Worm (Caenorhabditis elegans): ENCODE results near the gene set-30.

Gene set-30

DNA sequence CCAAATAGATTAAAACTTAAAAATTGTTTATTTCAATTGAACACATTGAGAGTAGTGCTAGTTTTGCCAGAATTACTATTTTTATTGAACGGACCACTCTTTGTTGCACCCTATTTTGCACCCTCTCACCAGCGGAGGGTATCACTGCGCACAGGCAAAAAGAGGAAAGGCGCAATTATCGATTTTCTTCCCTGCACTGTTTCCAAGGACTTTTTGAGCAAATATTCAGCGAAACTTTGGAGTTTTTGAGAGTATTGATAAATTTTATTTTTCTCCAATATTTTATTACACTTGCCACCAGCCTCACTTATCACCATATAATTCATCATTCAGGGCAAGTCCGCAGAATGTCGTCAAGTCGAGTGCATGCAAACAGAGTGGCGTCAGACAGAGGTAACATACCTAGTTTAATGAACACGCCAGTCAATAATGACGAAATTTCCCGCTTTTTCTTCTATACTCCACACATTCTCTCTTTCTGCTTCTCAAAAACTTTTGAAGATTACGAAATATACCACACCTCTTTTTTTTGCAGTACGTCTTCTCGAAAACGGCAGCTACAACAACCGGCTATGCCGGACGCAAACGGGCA lies 19.1 kb downstream of the set-30 start (continued):
- TF ChIP-seq php-3 (GFP tag; IDR thresholded peaks at IDR 0.05) (peak; percentile 87), ztf-11 (tag; optimal IDR thresholded peaks at IDR 0.05) (no peak), nhr-48 (tag; optimal IDR thresholded peaks at IDR 0.05) (no peak), snpc-4 (tag; optimal IDR thresholded peaks at IDR 0.05) (no peak), arid-1 (GFP tag; conservative IDR thresholded peaks at IDR 0.05) (no peak), lin-38 (GFP tag; IDR thresholded peaks at IDR 0.05) (no peak), ctbp-1 (GFP tag; IDR thresholded peaks at IDR 0.05) (no peak), gei-8 (GFP tag; optimal IDR thresholded peaks at IDR 0.05) (no peak), ceh-82 (tag; optimal IDR thresholded peaks at IDR 0.05) (no peak), fos-1 (tag; optimal IDR thresholded peaks at IDR 0.05) (no peak), zip-11 (GFP tag; IDR thresholded peaks at IDR 0.05) (no peak), daf-8 (GFP tag; IDR thresholded peaks at IDR 0.05) (no peak), aha-1 (tag) (no peak), pqm-1 (tag; optimal IDR thresholded peaks at IDR 0.05) (peak; percentile 61), hlh-11 (tag; optimal IDR thresholded peaks at IDR 0.05) (peak; percentile 53), dmd-6 (GFP tag; IDR thresholded peaks at IDR 0.05) (peak; percentile 47; the same call in 1 of the 2 replicates), ceh-62 (tag; optimal IDR thresholded peaks at IDR 0.05) (no peak), ceh-28 (tag; optimal IDR thresholded peaks at IDR 0.05) (peak; percentile 28), daf-12 (tag; optimal IDR thresholded peaks at IDR 0.05) (no peak), lin-29 (GFP tag; IDR thresholded peaks at IDR 0.05) (no peak), Y75B8A.6 (GFP tag; IDR thresholded peaks at IDR 0.05) (no peak), zip-2 (tag; optimal IDR thresholded peaks at IDR 0.05) (no peak), nhr-10 (tag; optimal IDR thresholded peaks at IDR 0.05) (no peak), T20F7.1 (GFP tag; optimal IDR thresholded peaks at IDR 0.05) (no peak), attf-4 (tag; optimal IDR thresholded peaks at IDR 0.05) (no peak), tra-1 (GFP tag; IDR thresholded peaks at IDR 0.05) (no peak), Y5F2A.4 (GFP tag; optimal IDR thresholded peaks at IDR 0.05) (no peak), T26A8.4 (GFP tag; IDR thresholded peaks at IDR 0.05) (no peak), egl-43 (GFP tag; IDR thresholded peaks at IDR 0.05) (no peak), sdz-12 (GFP tag; optimal IDR thresholded peaks at IDR 0.05) (no peak), F10B5.3 (tag; optimal IDR thresholded peaks at IDR 0.05) (no peak), lir-3 (tag; optimal IDR thresholded peaks at IDR 0.05) (no peak), ZK546.5 (tag; optimal IDR thresholded peaks at IDR 0.05) (no peak), ama-1 (optimal IDR thresholded peaks at IDR 0.05) (no peak), Y48G9A.11 (GFP tag; IDR thresholded peaks at IDR 0.05) (no peak), F49E8.2 (tag; optimal IDR thresholded peaks at IDR 0.05; ENCODE audit: borderline replicate concordance) (no peak), mxl-3 (GFP tag; optimal IDR thresholded peaks at IDR 0.05) (peak; percentile 34), R02D3.7 (tag; optimal IDR thresholded peaks at IDR 0.05) (no peak), ztf-7 (tag; optimal IDR thresholded peaks at IDR 0.05) (no peak), nhr-11 (tag; optimal IDR thresholded peaks at IDR 0.05) (peak; percentile 23), nhr-42 (GFP tag; IDR thresholded peaks at IDR 0.05) (no peak), hif-1 (tag; optimal IDR thresholded peaks at IDR 0.05) (no peak), mep-1 (tag; optimal IDR thresholded peaks at IDR 0.05) (peak; percentile 40), cey-2 (tag; optimal IDR thresholded peaks at IDR 0.05; ENCODE audit: borderline replicate concordance, insufficient read depth) (no peak), tag-97 (GFP tag; IDR thresholded peaks at IDR 0.05) (no peak), lin-39 (tag; optimal IDR thresholded peaks at IDR 0.05) (no peak), spr-1 (tag; optimal IDR thresholded peaks at IDR 0.05) (no peak), zfp-3 (GFP tag; conservative IDR thresholded peaks at IDR 0.05) (no peak), hmg-1.1 (GFP tag; IDR thresholded peaks at IDR 0.05) (no peak), daf-16 (GFP tag; optimal IDR thresholded peaks at IDR 0.05) (no peak), daf-16 (tag; optimal IDR thresholded peaks at IDR 0.05) (peak; percentile 71), lin-1 (GFP tag; IDR thresholded peaks at IDR 0.05) (no peak), nhr-25 (tag; optimal IDR thresholded peaks at IDR 0.05; ENCODE audit: borderline replicate concordance, insufficient read depth) (no peak)

Measured in whole organism, L4 larva.